Worm (Caenorhabditis elegans) whole organism, L3 larva: ENCODE measurements around the gene cdh-10.

Experiments
- R02D3.7 ChIP-seq: fragments of 150-350 bp; optimal IDR thresholded peaks from 2 replicates; lab custom pipeline; 2014; ENCODE audit warnings: missing biosample characterization, missing genetic modification characterization
- ZK546.5 ChIP-seq: sonication (generic microtip); optimal IDR thresholded peaks from 2 replicates; lab custom pipeline; 2017; ENCODE audit warnings: missing biosample characterization, missing genetic modification characterization
- aly-2 ChIP-seq: fragments of 150-350 bp; optimal IDR thresholded peaks from 2 replicates; lab custom pipeline; 2014; ENCODE audit warnings: missing biosample characterization, missing genetic modification characterization
- ama-1 ChIP-seq: fragments of 150-350 bp; optimal IDR thresholded peaks from 2 replicates; lab custom pipeline; 2018
- ceh-16 ChIP-seq: sonication (generic microtip); optimal IDR thresholded peaks from 2 replicates; lab custom pipeline; 2017; ENCODE audit warnings: missing biosample characterization, missing genetic modification characterization
- ceh-28 ChIP-seq: fragments of 150-350 bp; optimal IDR thresholded peaks from 2 replicates; lab custom pipeline; 2014; ENCODE audit warnings: missing biosample characterization, missing genetic modification reagents, missing genetic modification characterization
- ceh-82 ChIP-seq: fragments of 150-350 bp; optimal IDR thresholded peaks from 2 replicates; lab custom pipeline; 2014; ENCODE audit warnings: missing biosample characterization, missing genetic modification characterization
- ceh-9 ChIP-seq: sonication (generic microtip); optimal IDR thresholded peaks from 2 replicates; lab custom pipeline; 2018; ENCODE audit warnings: missing biosample characterization, missing genetic modification characterization
- daf-12 ChIP-seq: fragments of 150-350 bp; optimal IDR thresholded peaks from 2 replicates; lab custom pipeline; 2014; ENCODE audit warnings: missing biosample characterization, missing genetic modification reagents, missing genetic modification characterization
- egl-27 ChIP-seq: sonication (generic microtip); optimal IDR thresholded peaks from 4 replicates; lab custom pipeline; 2017; ENCODE audit warnings: missing biosample characterization, missing genetic modification reagents, missing genetic modification characterization
- elt-2 ChIP-seq: sonication (generic microtip); optimal IDR thresholded peaks from 2 replicates; lab custom pipeline; 2016; ENCODE audit warnings: missing genetic modification reagents, mild to moderate bottlenecking, missing genetic modification characterization, missing compliant biosample characterization
- elt-3 ChIP-seq, 3 experiments: fragments of 150-350 bp in 1 of 3; sonication (generic microtip) in 2 of 3; optimal IDR thresholded peaks; 2 replicates in 2 of 3; 4 replicates in 1 of 3; lab custom pipeline; 2014 to 2017; ENCODE audit warnings: missing biosample characterization in 3 of 3, missing genetic modification characterization in 3 of 3
- fkh-10 ChIP-seq: sonication (generic microtip); optimal IDR thresholded peaks from 2 replicates; lab custom pipeline; 2017; ENCODE audit warnings: missing biosample characterization, missing genetic modification reagents, missing genetic modification characterization
- fkh-2 ChIP-seq: fragments of 150-350 bp; optimal IDR thresholded peaks from 2 replicates; lab custom pipeline; 2014; ENCODE audit warnings: missing biosample characterization, missing genetic modification reagents, missing genetic modification characterization
- mdl-1 ChIP-seq: fragments of 150-350 bp; optimal IDR thresholded peaks from 2 replicates; lab custom pipeline; 2014; ENCODE audit warnings: missing biosample characterization, missing genetic modification characterization
- nfya-1 ChIP-seq: sonication (generic microtip); optimal IDR thresholded peaks from 2 replicates; lab custom pipeline; 2017; ENCODE audit warnings: missing genetic modification characterization, mild to moderate bottlenecking, missing compliant biosample characterization, antibody characterized with exemption, moderate library complexity; ENCODE audit not compliant: insufficient read depth
- nhr-11 ChIP-seq: fragments of 150-350 bp; optimal IDR thresholded peaks from 2 replicates; lab custom pipeline; 2014; ENCODE audit warnings: missing biosample characterization, missing genetic modification characterization
- nhr-12 ChIP-seq: fragments of 150-350 bp; optimal IDR thresholded peaks from 2 replicates; lab custom pipeline; 2014; ENCODE audit warnings: missing biosample characterization, missing genetic modification characterization
- nhr-25 ChIP-seq: sonication (generic microtip); optimal IDR thresholded peaks from 2 replicates; lab custom pipeline; 2017; ENCODE audit warnings: missing biosample characterization, missing genetic modification characterization
- nhr-28 ChIP-seq: fragments of 150-350 bp; optimal IDR thresholded peaks from 2 replicates; lab custom pipeline; 2014; ENCODE audit warnings: missing biosample characterization, missing genetic modification characterization
- nhr-67 ChIP-seq: fragments of 150-350 bp; optimal IDR thresholded peaks from 2 replicates; lab custom pipeline; 2014; ENCODE audit warnings: missing biosample characterization, missing genetic modification characterization
- nhr-76 ChIP-seq: fragments of 150-350 bp; sonication (generic microtip); optimal IDR thresholded peaks from 5 replicates; lab custom pipeline; 2014; ENCODE audit warnings: missing biosample characterization, missing genetic modification characterization
- nhr-77 ChIP-seq: fragments of 150-350 bp; optimal IDR thresholded peaks from 2 replicates; lab custom pipeline; 2014; ENCODE audit warnings: missing biosample characterization, missing genetic modification characterization
- pha-4 ChIP-seq: fragments of 150-350 bp; optimal IDR thresholded peaks from 2 replicates; lab custom pipeline; 2014; ENCODE audit warnings: missing biosample characterization, missing genetic modification reagents, missing genetic modification characterization
- pqm-1 ChIP-seq: fragments of 150-350 bp; optimal IDR thresholded peaks from 2 replicates; lab custom pipeline; 2017; ENCODE audit warnings: missing biosample characterization, missing genetic modification characterization, inconsistent platforms
- sea-2 ChIP-seq: fragments of 150-350 bp; sonication (generic microtip); optimal IDR thresholded peaks from 4 replicates; lab custom pipeline; 2014; ENCODE audit warnings: missing biosample characterization, missing genetic modification reagents, missing genetic modification characterization
- skn-1 ChIP-seq: fragments of 150-350 bp; optimal IDR thresholded peaks from 2 replicates; lab custom pipeline; 2014; ENCODE audit warnings: missing biosample characterization, missing genetic modification characterization
- tbx-2 ChIP-seq: sonication (generic microtip); optimal IDR thresholded peaks from 2 replicates; lab custom pipeline; 2016; ENCODE audit warnings: mild to moderate bottlenecking, missing genetic modification characterization, missing compliant biosample characterization
- unc-39 ChIP-seq: sonication (generic microtip); optimal IDR thresholded peaks from 4 replicates; lab custom pipeline; 2017; ENCODE audit warnings: missing biosample characterization, missing genetic modification characterization
- zag-1 ChIP-seq: fragments of 150-350 bp; optimal IDR thresholded peaks from 2 replicates; lab custom pipeline; 2014; ENCODE audit warnings: missing biosample characterization, missing genetic modification characterization
- ztf-11 ChIP-seq: fragments of 150-350 bp; optimal IDR thresholded peaks from 2 replicates; lab custom pipeline; 2014; ENCODE audit warnings: missing biosample characterization, missing genetic modification characterization
- ztf-4 ChIP-seq: fragments of 150-350 bp; optimal IDR thresholded peaks from 2 replicates; lab custom pipeline; 2014; ENCODE audit warnings: missing biosample characterization, missing genetic modification characterization

cdh-10 gene

DNA sequence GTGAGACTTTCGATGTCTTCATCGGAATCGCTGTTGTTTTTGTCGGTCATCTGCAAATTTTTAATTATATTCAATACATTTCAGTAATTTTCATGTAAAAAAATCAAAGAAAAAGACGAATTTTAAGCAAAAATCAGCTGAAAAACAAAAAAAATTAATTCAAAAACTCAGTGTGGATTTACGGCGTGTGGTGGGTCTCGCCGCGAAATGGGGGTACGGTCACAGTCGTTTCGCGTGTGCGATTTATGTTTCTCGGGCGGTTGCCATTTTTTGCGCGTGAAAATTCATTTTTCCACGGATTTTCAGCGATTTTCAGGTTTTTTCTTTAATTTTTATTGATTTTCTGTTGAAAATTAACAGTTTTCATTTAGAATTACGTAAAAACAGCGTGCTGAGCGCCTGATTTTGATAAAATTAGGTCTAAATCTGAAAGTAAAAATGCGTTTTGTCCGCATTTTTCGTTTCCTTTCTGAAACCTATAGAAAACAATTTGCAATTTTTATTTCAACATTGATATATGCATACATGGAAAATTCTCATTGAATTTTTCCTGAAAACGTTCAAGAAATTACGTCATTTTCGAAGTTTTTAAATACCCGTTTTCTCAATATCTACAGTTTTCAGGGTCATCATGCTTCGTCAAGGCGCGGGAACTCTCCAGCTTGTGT, 32.1 kb upstream of the cdh-10 start, which contains the start of the genes ccdc-12 and Y69A2AR.18 (continued):
- peak; percentile 7 for TF ChIP-seq elt-2 (tag; lab: Kevin White, UChicago)

DNA sequence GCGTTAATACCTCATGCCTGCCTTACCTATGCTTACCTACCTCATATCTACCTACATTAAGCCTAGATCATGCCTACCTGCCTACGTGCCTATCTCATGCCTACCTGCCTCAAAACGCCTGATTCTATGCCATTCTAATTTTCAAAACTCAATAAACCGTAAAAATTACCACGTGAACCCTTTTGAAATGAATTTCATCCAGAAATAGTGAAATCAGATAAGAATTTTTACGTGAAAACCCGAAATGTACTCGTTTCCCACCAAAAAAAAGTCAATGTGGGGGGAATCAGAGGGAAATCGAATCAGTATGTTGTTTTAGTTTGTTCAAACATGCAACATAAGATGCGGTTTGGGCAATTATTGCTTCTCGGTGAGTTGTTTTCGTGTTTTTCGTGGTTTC, 25.4 kb upstream of the cdh-10 start, which contains the start of gene Y69A2AR.19:
Y69A2AR.19 (plus strand) TSS at position 301 of the 400 bp plus-strand sequence.
- no peak for TF ChIP-seq nhr-28 (tag; lab: Kevin White, UChicago)
- TF ChIP-seq ztf-4 = no peak
- no peak for TF ChIP-seq nhr-11 (tag; lab: Kevin White, UChicago)

DNA sequence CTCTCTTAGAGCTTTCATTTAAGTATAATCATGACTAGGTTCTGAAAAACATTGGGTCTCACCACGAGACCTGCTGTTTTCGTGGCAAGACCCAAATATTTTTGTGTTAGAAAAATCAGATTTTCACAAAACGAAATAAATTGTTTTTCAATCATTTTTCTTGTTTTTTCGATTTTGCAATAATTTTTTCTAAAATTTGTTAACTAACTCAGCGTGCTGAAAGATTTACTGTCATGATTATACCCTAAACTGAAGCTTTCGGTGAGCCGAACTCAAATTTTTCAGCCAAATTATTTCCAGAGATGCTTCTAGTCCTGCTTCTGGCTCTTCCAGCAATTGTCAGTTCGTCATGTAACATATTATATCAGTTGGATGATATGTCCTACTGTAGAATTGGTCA, 18.8 kb upstream of the cdh-10 start, which contains the start of gene Y69A2AL.2:
Y69A2AL.2 (plus strand) TSS at position 301 of the 400 bp plus-strand sequence.
- TF ChIP-seq ceh-9 (tag; lab: Kevin White, UChicago) (no peak), egl-27 (tag; lab: Kevin White, UChicago) (no peak), ztf-11 (tag; lab: Kevin White, UChicago) (no peak), nfya-1 (tag; lab: Kevin White, UChicago) (no peak), elt-2 (tag; lab: Kevin White, UChicago) (no peak), skn-1 (tag; lab: Kevin White, UChicago) (no peak), zag-1 (tag; lab: Kevin White, UChicago) (no peak), pqm-1 (tag; lab: Kevin White, UChicago) (no peak), ceh-28 (tag; lab: Kevin White, UChicago) (no peak), elt-3 (tag; optimal IDR thresholded peaks at IDR 0.05; lab: Kevin White, UChicago) (no peak), nhr-28 (tag; lab: Kevin White, UChicago) (no peak)

DNA sequence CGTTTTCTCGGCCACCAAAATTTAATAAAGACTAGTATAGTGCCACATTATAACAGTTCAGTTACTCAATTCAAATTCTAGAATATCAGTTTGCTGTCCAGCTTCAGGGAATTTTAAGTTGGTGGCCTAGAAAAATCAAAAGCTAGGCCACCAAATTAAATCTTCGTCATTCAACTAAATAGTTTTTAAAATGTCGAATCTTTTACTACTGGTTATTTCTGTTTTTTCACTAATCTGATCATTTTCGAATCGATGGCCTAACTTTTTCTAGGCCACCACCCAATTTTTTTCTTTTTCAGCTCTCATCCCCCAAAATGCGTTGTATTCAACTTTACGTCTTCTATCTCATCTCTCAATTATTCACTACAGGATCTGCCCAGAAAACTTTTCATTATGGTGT, 13.2 kb upstream of the cdh-10 start, which contains the start of gene grd-16:
grd-16 (plus strand) TSS at position 301 of the 400 bp plus-strand sequence.
- no peak for TF ChIP-seq nhr-11 (tag; lab: Kevin White, UChicago)
- no peak for TF ChIP-seq ceh-28 (tag; lab: Kevin White, UChicago)
- no peak for TF ChIP-seq aly-2
- TF ChIP-seq sea-2 (GFP tag; lab: Kevin White, UChicago) = no peak
- no peak for TF ChIP-seq R02D3.7 (tag; lab: Kevin White, UChicago)
- TF ChIP-seq nhr-12 = no peak
- TF ChIP-seq ama-1 (lab: Kevin White, UChicago) = no peak
- TF ChIP-seq fkh-10 = no peak
- no peak for TF ChIP-seq ceh-82 (tag; lab: Kevin White, UChicago)
- TF ChIP-seq zag-1 (tag; lab: Kevin White, UChicago) = no peak
- TF ChIP-seq nhr-67 (tag; lab: Kevin White, UChicago) = no peak
- TF ChIP-seq ceh-16 (tag; lab: Kevin White, UChicago) = no peak
- no peak for TF ChIP-seq daf-12 (tag; lab: Kevin White, UChicago)
- TF ChIP-seq tbx-2 (tag; lab: Kevin White, UChicago) = no peak
- TF ChIP-seq nhr-25 (tag; lab: Kevin White, UChicago) = no peak
- no peak for TF ChIP-seq ZK546.5 (tag; lab: Kevin White, UChicago)
- TF ChIP-seq elt-2 (tag; lab: Kevin White, UChicago) = no peak
- no peak for TF ChIP-seq nhr-76 (tag; lab: Kevin White, UChicago)
- no peak for TF ChIP-seq nhr-77
- TF ChIP-seq pha-4 (tag; lab: Kevin White, UChicago) = no peak

DNA sequence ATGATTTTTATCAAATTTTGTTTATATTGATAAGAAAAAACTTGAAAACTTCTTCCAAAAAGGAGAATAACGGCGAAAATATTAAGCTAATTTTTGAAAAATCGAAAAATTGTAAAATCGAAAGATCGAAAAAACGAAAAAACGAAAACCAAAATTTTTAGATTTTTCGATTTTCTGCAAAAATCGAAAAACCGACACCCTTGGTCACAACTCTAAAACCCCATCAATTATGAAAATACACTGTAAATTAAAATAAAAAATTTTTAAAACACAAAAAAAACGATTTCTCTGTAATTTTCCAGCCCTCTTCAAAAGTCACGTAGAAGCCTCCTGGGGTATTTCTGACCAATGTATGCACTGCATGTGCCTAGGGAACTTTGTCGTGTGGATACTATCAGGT, 6.9 kb upstream of the cdh-10 start, which contains the start of gene ilys-1:
ilys-1 (plus strand) TSS at position 301 of the 400 bp plus-strand sequence.
- TF ChIP-seq ztf-11 (tag; lab: Kevin White, UChicago) (no peak), fkh-2 (tag; lab: Kevin White, UChicago) (no peak), mdl-1 (tag; lab: Kevin White, UChicago) (no peak), nhr-76 (tag; lab: Kevin White, UChicago) (no peak), zag-1 (tag; lab: Kevin White, UChicago) (no peak), unc-39 (tag; lab: Kevin White, UChicago) (no peak)
